Fruit fly (Drosophila melanogaster): ENCODE data around the gene Ir68a.

The Ir68a gene

dm6 chr3L:11215244-11216121, 20.5 kb downstream of the Ir68a start (continued):
- TF ChIP-seq CG1603 (tag; optimal IDR thresholded peaks at IDR 0.05) (peak; percentile 91), sr (GFP tag; IDR thresholded peaks at IDR 0.05) (peak; percentile 88), ERR (GFP tag; optimal IDR thresholded peaks at IDR 0.05) (peak; percentile 76), Med (GFP tag) (peak; percentile 99), CG18011 (GFP tag; optimal IDR thresholded peaks at IDR 0.05) (peak; percentile 82), hb (GFP tag; IDR thresholded peaks at IDR 0.05; ENCODE audit: partially characterized antibody) (no peak), CG7987 (GFP tag; optimal IDR thresholded peaks at IDR 0.05) (peak; percentile 75), esg (GFP tag; conservative IDR thresholded peaks at IDR 0.05) (peak; percentile 78), Max (GFP tag; optimal IDR thresholded peaks at IDR 0.05) (peak; percentile 53), CG13424 (tag; optimal IDR thresholded peaks at IDR 0.05) (peak; percentile 77), odd (GFP tag; optimal IDR thresholded peaks at IDR 0.05) (peak; percentile 81), CG7556 (GFP tag; optimal IDR thresholded peaks at IDR 0.05) (peak; percentile 90), fru (optimal IDR thresholded peaks at IDR 0.05) (no peak), z (GFP tag; IDR thresholded peaks at IDR 0.05) (peak; percentile 73), gt (GFP tag; IDR thresholded peaks at IDR 0.05) (peak; percentile 29; the same call in 1 of the 2 replicates), abd-A (tag; optimal IDR thresholded peaks at IDR 0.05) (peak; percentile 16), Dbx (GFP tag; IDR thresholded peaks at IDR 0.05) (peak; percentile 96), CG31365 (tag; optimal IDR thresholded peaks at IDR 0.05) (peak; percentile 67), CG17385 (GFP tag; optimal IDR thresholded peaks at IDR 0.05) (peak; percentile 76), CG18619 (GFP tag; optimal IDR thresholded peaks at IDR 0.05) (peak; percentile 85), CG15479 (GFP tag; optimal IDR thresholded peaks at IDR 0.05) (no peak), tup (GFP tag; optimal IDR thresholded peaks at IDR 0.05) (peak; percentile 82), CG2120 (GFP tag; optimal IDR thresholded peaks at IDR 0.05) (peak; percentile 96), Bteb2 (GFP tag; optimal IDR thresholded peaks at IDR 0.05) (peak; percentile 93), Opbp (GFP tag; IDR thresholded peaks at IDR 0.05; ENCODE audit: partially characterized antibody) (0 out of 3 replicates have a peak, but pooled peaks have one; percentile 32), CG1024 (GFP tag; IDR thresholded peaks at IDR 0.05) (peak; percentile 78), trem (tag; optimal IDR thresholded peaks at IDR 0.05) (peak; percentile 77), HHEX (GFP tag; optimal IDR thresholded peaks at IDR 0.05) (peak; percentile 93), CG33557 (GFP tag; optimal IDR thresholded peaks at IDR 0.05) (peak; percentile 30), Dip2 (GFP tag; IDR thresholded peaks at IDR 0.05) (peak; percentile 18; the same call in 1 of the 2 replicates), NC2β (GFP tag; optimal IDR thresholded peaks at IDR 0.05) (peak; percentile 86), MESR4 (GFP tag; optimal IDR thresholded peaks at IDR 0.05) (peak; percentile 35), CG12744 (GFP tag; optimal IDR thresholded peaks at IDR 0.05) (peak; percentile 88), vnd (GFP tag; IDR thresholded peaks at IDR 0.05; ENCODE audit: partially characterized antibody) (no peak), CG10366 (GFP tag; IDR thresholded peaks at IDR 0.05) (peak; percentile 83), nerfin-1 (tag; optimal IDR thresholded peaks at IDR 0.05) (peak; percentile 2), Jarid2 (GFP tag; optimal IDR thresholded peaks at IDR 0.05) (peak; percentile 71), CG11247 (GFP tag; IDR thresholded peaks at IDR 0.05) (peak; percentile 93), CG4730 (GFP tag; IDR thresholded peaks at IDR 0.05) (peak; percentile 89), Blimp-1 (GFP tag; optimal IDR thresholded peaks at IDR 0.05) (peak; percentile 98), CG6683 (GFP tag; optimal IDR thresholded peaks at IDR 0.05) (peak; percentile 52), sc (optimal IDR thresholded peaks at IDR 0.05) (no peak), sc (GFP tag; optimal IDR thresholded peaks at IDR 0.05) (peak; percentile 71), fu2 (GFP tag; optimal IDR thresholded peaks at IDR 0.05) (peak; percentile 81), HLHmδ (GFP tag; optimal IDR thresholded peaks at IDR 0.05) (peak; percentile 49), Lim3 (GFP tag; IDR thresholded peaks at IDR 0.05) (0 out of 2 replicates have a peak, but pooled peaks have one; percentile 34), CG10979 (tag; optimal IDR thresholded peaks at IDR 0.05) (peak; percentile 82), CG2678 (tag; optimal IDR thresholded peaks at IDR 0.05) (peak; percentile 85)

All from whole organism, embryonic.